Fruit fly (Drosophila melanogaster): ENCODE data around the gene CG42831.

CG42831 gene

DNA sequence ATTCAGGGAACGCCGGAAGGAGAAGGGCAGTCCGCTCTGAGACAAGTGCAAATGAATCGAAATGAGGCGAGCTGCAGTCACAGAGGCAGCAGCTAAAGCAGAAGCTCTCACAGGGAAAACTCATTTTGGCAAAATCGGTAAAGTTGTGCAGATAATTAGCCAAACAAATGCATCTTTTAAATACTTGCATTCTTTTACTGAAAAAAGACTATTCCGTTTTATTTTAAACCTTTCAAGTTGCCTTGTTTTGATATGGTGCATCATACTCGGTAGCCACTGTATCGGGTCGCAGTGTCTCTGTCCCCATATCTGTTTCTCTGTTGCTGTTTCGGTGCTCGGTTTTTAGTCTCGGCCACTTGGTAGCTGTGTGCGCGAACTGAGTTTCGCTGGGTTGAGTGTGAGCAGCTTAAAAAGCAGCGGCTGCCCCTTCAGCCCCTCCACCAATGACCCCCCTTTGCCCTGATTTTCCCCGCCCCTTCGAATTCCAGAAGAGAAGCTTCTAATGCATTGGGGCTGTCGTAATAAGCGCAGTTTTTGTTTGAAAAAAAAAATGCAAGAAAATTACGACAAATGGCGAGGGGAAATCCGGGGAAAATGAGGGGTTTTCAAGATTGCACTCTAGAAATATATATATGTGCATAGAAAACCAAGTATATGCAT lies 38.1 kb upstream of the CG42831 start (continued):
- TF ChIP-seq CG10431 (GFP tag; optimal IDR thresholded peaks at IDR 0.05) (peak; percentile 7), Hey (tag; optimal IDR thresholded peaks at IDR 0.05) (no peak), otp (GFP tag; IDR thresholded peaks at IDR 0.05) (peak; percentile 91), crol (GFP tag; IDR thresholded peaks at IDR 0.05) (peak; percentile 78), Hr78 (GFP tag; optimal IDR thresholded peaks at IDR 0.05) (peak in 1 of 2 experiments; percentile 75), CG18619 (GFP tag; optimal IDR thresholded peaks at IDR 0.05) (peak; percentile 73), Med (GFP tag) (peak; percentile 98), Xbp1 (GFP tag; optimal IDR thresholded peaks at IDR 0.05) (peak; percentile 91), zen2 (GFP tag; IDR thresholded peaks at IDR 0.05; ENCODE audit: partially characterized antibody) (no peak), Awh (GFP tag; IDR thresholded peaks at IDR 0.05) (peak; percentile 96), CG17186 (GFP tag; optimal IDR thresholded peaks at IDR 0.05) (peak; percentile 75), Usf (GFP tag; optimal IDR thresholded peaks at IDR 0.05) (peak; percentile 45), vvl (GFP tag; IDR thresholded peaks at IDR 0.05) (peak; percentile 97), CG7745 (tag; optimal IDR thresholded peaks at IDR 0.05) (no peak), CG1602 (GFP tag; optimal IDR thresholded peaks at IDR 0.05) (peak; percentile 84), Max (GFP tag; optimal IDR thresholded peaks at IDR 0.05) (peak; percentile 63), tin (GFP tag; optimal IDR thresholded peaks at IDR 0.05) (peak; percentile 89), Lpt (GFP tag; optimal IDR thresholded peaks at IDR 0.05) (no peak), chif (GFP tag; optimal IDR thresholded peaks at IDR 0.05) (peak; percentile 90 to 92), az2 (GFP tag; optimal IDR thresholded peaks at IDR 0.05) (peak; percentile 93), Fer2 (tag; optimal IDR thresholded peaks at IDR 0.05) (peak; percentile 31), NC2β (GFP tag; optimal IDR thresholded peaks at IDR 0.05) (peak; percentile 82), ems (GFP tag; optimal IDR thresholded peaks at IDR 0.05) (peak; percentile 84), CG17912 (GFP tag; optimal IDR thresholded peaks at IDR 0.05) (no peak), CG10274 (GFP tag; optimal IDR thresholded peaks at IDR 0.05) (peak; percentile 59), exex (tag; optimal IDR thresholded peaks at IDR 0.05) (no peak), CG6765 (GFP tag; optimal IDR thresholded peaks at IDR 0.05) (no peak), CG15696 (tag; optimal IDR thresholded peaks at IDR 0.05) (no peak), CG12659 (GFP tag; optimal IDR thresholded peaks at IDR 0.05) (peak; percentile 84), CG10267 (tag; optimal IDR thresholded peaks at IDR 0.05) (peak; percentile 69), CG13287 (GFP tag; IDR thresholded peaks at IDR 0.05; ENCODE audit: partially characterized antibody) (no peak), fd102C (GFP tag; optimal IDR thresholded peaks at IDR 0.05) (no peak), CG7271 (tag; optimal IDR thresholded peaks at IDR 0.05) (no peak), HLH54F (GFP tag; optimal IDR thresholded peaks at IDR 0.05) (peak; percentile 61), stc (GFP tag; IDR thresholded peaks at IDR 0.05) (peak; percentile 92), CG6683 (GFP tag; optimal IDR thresholded peaks at IDR 0.05) (peak; percentile 56), CG18599 (GFP tag; optimal IDR thresholded peaks at IDR 0.05) (peak; percentile 83), en (GFP tag; optimal IDR thresholded peaks at IDR 0.05) (peak; percentile 80), CG11398 (GFP tag; optimal IDR thresholded peaks at IDR 0.05) (peak; percentile 71), CG9817 (tag; optimal IDR thresholded peaks at IDR 0.05) (peak; percentile 72), ind (GFP tag; optimal IDR thresholded peaks at IDR 0.05) (peak; percentile 91), CG11085 (GFP tag; IDR thresholded peaks at IDR 0.05) (0 out of 2 replicates have a peak, but pooled peaks have one; percentile 26), CG3407 (GFP tag; optimal IDR thresholded peaks at IDR 0.05) (peak; percentile 86), dm (GFP tag; optimal IDR thresholded peaks at IDR 0.05) (peak; percentile 56), pzg (GFP tag; optimal IDR thresholded peaks at IDR 0.05) (no peak), kni (GFP tag; optimal IDR thresholded peaks at IDR 0.05) (no peak), sob (GFP tag; IDR thresholded peaks at IDR 0.05) (peak; percentile 93), CG17361 (GFP tag; IDR thresholded peaks at IDR 0.05) (peak; percentile 89), CG7987 (GFP tag; optimal IDR thresholded peaks at IDR 0.05) (no peak)

Data from whole organism, embryonic.